Worm (Caenorhabditis elegans): ENCODE measurements around the gene D2096.5.

The D2096.5 gene

DNA sequence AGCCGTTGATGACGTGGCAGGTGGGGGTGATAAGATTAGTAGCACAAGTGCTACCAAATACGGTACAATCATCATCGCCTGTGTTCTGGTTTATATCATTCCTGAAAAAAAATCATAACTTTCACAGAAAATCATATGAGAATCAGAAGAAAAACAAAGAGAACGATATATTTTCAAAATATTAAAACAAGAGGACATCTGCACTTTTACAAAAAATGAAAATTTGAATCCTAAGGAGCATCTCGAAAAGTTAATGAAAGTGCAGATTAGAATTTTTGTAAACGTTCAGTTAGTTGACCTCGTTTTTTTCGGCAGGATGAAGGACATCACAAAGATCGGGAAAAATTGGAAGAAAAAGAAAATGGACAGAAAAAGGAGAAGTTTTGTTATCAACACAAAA, 46.7 kb downstream of the D2096.5 start, which contains the start of gene F35H10.10:
Gene F35H10.10, minus strand, starts transcription at position 101 of the 400 bp plus-strand sequence.
- TF ChIP-seq klf-2 (GFP tag; conservative IDR thresholded peaks at IDR 0.05), result no peak
- TF ChIP-seq med-1 (GFP tag; optimal IDR thresholded peaks at IDR 0.05; ENCODE audit: insufficient read depth), result no peak

- TF ChIP-seq cog-1 (tag; optimal IDR thresholded peaks at IDR 0.05), result no peak
These were observed 47.5 kb downstream of the D2096.5 start for ce11 chrIV:8312105-8312504.

Data from whole organism, midembryonic.